Fruit fly (Drosophila melanogaster): ENCODE data around the gene tna.

tna gene

dm6 chr3L:10841905-10842304 is 6.6 kb downstream of the tna start:
- no peak for TF ChIP-seq noc (tag; optimal IDR thresholded peaks at IDR 0.05)

- TF ChIP-seq noc (tag; optimal IDR thresholded peaks at IDR 0.05), result no peak
Measured at dm6 chr3L:10842830-10843229, 7.5 kb downstream of the tna start.

dm6 chr3L:10843273-10843672 is 7.9 kb downstream of the tna start:
- no peak for TF ChIP-seq noc (tag; optimal IDR thresholded peaks at IDR 0.05)

DNA sequence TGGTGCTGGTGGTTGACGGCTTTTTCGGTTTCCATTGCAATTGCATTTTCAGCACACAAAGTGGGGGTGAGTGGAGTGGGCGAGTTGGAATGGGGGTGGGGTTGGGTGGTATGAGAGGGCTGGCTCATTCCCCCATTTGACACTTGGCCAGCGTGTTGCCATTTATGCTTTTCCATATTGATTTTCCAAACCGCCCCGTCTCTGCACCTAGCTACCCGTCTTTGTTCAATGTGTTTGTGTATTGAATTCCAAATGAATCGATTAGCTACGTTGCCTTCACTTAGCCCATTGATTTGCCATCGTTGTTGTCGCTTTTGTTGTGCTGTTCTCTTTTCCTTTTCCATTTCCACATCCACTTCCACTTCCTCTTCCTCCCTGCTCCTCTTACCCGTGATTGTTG is 8.4 kb downstream of the tna start:
- no peak for TF ChIP-seq noc (tag; optimal IDR thresholded peaks at IDR 0.05)

DNA sequence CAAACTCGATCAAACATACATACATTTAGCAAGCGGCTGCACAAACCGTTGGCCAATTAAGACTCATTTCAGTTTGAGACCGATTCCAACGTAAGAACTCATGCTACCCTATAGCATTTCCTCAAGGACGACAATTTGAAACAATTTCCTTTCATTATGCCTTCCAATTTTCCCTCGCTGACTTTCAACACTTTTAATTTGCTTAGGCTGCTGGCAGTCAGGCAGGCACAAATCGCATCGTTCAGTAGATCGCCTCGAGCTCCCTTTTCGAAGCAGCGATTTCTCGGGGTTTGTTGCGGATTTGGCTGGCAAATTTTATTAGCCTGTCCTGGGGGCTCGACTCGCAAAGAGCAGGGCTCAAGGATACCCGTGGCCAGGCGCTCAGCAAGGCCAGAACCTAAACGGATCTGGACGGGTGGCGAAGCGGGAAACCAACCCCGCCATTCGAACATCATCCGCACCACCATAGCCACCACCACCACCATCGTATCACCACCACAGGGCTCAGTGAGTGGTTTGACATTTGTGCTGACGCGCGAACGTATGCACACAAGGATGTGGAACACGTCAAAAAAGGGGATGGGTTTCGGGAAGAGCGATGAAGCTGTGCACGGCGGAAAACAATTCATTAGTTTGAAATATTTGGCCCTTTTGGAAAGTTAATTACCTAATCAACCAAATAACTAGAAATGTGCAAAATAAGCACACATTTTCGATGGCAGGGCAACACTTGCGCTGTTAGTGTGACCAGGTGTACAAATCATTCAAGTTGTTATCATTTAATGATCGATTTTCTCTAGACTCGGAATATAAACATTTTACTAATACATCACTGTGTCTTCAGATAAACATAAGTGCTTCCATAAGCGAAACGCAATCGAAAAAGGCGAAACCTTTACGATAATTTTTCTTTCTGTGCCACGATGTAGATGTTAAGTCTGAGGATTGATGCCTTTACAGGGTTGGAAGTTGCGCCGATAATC is 9.5 kb downstream of the tna start:
- TF ChIP-seq noc (tag; optimal IDR thresholded peaks at IDR 0.05), result no peak

dm6 chr3L:10845758-10846157 is 10.4 kb downstream of the tna start:
- no peak for TF ChIP-seq noc (tag; optimal IDR thresholded peaks at IDR 0.05)

DNA sequence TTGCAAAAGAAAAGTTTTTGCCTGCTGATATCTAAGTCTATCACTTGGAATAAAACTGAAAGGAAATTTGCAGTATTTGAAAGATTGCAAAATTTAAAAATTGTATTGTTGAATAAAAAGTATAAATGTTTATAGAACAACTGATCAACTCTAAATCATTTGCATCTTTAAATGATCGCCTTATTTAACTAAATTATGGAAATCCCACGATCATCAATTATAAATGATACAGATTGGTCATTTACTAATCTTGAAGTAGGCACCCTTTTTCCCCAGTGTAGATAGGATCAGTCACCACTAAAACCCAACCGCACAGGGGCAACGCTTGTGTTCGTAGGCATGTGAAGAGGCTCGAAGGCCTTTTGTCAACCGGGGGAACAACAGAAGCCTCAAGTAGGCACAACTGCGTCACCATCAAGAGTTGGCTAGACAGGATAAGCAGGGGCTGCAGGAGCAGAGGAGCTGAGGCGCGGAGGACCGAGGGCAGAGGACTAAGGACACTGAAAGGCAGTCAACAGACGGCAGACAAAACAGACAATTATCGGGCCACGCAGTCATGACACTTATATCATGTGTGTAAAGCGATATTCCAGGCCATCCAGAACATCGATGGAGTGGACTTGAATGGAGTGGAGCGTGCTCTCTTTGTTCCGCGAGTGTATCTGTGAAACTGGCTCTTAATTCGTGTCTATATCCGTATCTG is 12.6 kb downstream of the tna start:
- no peak for TF ChIP-seq noc (tag; optimal IDR thresholded peaks at IDR 0.05)

DNA sequence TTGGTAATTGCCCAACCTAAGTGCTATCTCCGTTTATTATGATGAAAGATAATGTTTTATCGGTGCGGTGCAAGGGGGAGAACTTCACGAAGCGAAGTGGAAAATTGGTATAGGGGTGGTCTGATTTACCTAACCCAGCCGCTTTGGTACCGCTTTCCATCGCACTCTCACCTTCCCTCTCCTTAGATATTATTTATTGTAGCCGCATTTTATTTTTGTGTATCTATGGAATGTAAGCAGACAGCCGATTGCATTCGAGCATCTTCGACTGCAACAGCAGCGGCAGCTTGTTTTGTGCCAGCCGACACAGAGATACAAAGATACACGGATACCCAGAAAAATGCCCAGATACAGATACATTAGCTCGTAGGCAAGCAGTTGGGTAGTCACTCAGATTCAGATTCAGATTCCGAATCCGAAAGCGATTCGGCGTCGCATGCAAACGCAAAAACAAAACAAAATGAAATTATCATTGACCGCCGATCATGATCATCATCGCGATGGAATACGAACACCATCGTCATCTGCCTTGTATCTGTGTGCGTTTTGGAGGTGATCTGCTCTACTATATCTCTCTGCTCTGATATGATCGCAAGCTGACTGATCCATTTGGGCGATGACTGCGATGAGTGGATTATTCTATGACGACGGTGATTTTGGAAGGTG is 13.5 kb downstream of the tna start:
- no peak for TF ChIP-seq noc (tag; optimal IDR thresholded peaks at IDR 0.05)

DNA sequence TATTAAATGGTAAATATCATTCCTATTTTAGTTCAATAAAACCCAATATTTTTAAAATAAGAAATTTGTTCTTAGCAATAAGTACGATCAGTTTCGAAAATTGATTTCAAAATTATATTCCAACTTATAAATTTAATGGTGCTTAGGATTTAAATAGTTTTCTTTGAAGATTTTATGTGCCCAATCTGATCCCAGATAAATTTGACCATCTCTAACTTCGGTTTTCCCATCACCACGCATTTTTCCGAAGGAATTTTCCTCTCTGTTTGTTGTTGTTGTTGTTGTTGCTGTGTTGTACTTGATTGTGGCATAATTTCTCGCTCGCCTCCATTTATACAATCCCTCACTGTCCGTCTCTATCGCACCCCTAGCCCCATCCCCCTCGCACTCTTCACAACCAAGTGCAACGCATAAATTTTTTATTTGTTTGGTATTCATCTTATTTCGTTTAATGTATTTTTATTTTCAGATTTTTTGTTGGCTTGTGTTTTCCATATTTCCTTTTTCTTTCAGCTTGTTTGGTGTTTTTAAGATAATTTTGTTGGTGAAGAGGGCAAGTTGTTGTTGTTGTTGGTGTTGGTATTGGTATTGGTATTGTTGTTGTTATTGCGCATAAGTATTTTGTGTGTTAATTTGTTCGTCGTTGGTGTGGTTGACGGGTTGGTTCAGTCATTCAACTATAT is 14.4 kb downstream of the tna start:
- TF ChIP-seq noc (tag; optimal IDR thresholded peaks at IDR 0.05), result no peak

- TF ChIP-seq noc (tag; optimal IDR thresholded peaks at IDR 0.05), result no peak
Measured at dm6 chr3L:10851107-10851762, 15.9 kb downstream of the tna start.

- TF ChIP-seq noc (tag; optimal IDR thresholded peaks at IDR 0.05), result no peak
Measured at dm6 chr3L:10851853-10852346, 16.6 kb downstream of the tna start.

- peak; percentile 32 for TF ChIP-seq noc (tag; optimal IDR thresholded peaks at IDR 0.05)
Measured at dm6 chr3L:10852347-10853130, 17.2 kb downstream of the tna start.

DNA sequence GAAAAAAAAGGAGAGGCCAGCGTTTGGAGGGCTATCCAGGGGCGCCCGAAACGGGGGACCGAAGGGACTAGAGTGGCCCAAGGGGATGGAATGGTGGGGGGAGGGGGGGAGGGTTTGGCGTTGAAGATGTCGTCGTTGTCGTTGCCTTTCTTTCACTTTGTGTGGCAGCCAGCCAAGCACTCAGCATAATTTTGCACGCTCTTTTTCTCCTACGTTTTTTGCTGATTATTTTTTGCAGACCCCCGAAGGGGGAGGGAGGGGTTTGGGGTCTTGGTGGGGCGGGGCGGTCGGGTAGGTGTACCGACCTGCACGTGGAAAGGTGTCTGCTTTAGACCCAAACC is 17.8 kb downstream of the tna start:
- no peak for TF ChIP-seq noc (tag; optimal IDR thresholded peaks at IDR 0.05)

DNA sequence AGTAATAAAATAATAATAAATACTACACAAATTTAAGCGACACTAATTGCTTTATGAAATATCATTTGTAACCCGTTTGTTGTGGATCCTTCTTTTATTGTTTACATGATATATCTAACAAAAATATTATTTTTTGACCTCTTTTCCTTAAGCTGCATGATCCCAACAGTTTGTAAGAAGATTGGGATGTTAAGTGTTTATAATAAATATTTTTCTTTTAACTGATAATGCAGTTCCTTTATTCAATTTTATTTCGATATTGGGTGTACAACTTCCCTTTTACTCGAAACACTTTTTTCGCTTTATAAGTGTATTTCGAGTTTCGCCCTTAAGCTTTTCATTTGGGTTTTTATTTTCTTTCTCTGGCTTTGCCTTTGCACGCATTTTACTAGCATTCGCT is 18.3 kb downstream of the tna start:
- no peak for TF ChIP-seq noc (tag; optimal IDR thresholded peaks at IDR 0.05)

DNA sequence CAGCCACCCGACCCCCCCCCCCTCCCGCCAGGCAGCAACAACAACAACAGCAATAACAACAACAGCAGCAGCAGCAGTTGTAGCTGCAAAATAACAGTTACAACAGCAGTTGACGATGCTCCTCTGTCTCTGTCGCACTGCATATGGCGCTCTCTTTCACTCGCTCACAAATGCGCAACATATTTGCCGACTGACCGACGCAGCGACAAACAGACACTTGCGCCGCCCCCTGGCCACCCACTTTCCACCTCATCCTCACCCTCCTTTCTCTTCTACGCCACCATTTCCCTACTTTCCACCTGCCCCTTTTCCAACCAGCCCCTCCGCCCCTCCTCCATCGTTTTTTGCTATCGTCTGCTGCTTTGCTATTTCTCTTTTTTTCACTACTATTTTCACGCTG is 18.7 kb downstream of the tna start:
- TF ChIP-seq noc (tag; optimal IDR thresholded peaks at IDR 0.05), result no peak

Measured in whole organism, larva.